Worm (Caenorhabditis elegans) whole organism, midembryonic: ENCODE results near the gene PDB1.1.

Experiments used
- cog-1 ChIP-seq: sonication (generic microtip); optimal IDR thresholded peaks from 2 replicates; lab custom pipeline; 2016; ENCODE audit warnings: missing genetic modification characterization, missing compliant biosample characterization
- flt-1 ChIP-seq: fragments of 200-800 bp; sonication (Bioruptor generic); IDR thresholded peaks from 2 replicates; pipeline ENCODE4 v1.3.6; 2022; ENCODE audit warnings: missing genetic modification characterization, missing compliant biosample characterization
- klf-2 ChIP-seq: fragments of 200-800 bp; sonication (Bioruptor generic); conservative IDR thresholded peaks from 2 replicates; pipeline ENCODE4 v1.3.6; 2022; ENCODE audit warnings: missing genetic modification reagents, missing genetic modification characterization, missing compliant biosample characterization
- med-1 ChIP-seq: sonication (generic microtip); optimal IDR thresholded peaks from 2 replicates; lab custom pipeline; 2017; ENCODE audit warnings: missing genetic modification characterization, mild to moderate bottlenecking, missing compliant biosample characterization, antibody characterized with exemption, missing genetic modification reagents; ENCODE audit not compliant: insufficient read depth
- ref-1 ChIP-seq: fragments of 200-800 bp; sonication (Bioruptor generic); conservative IDR thresholded peaks from 2 replicates; pipeline ENCODE4 v1.3.6; 2022; ENCODE audit warnings: missing genetic modification reagents, missing genetic modification characterization, missing compliant biosample characterization
- tab-1 ChIP-seq: fragments of 200-800 bp; sonication (Bioruptor generic); IDR thresholded peaks from 2 replicates; pipeline ENCODE4 v1.3.6; 2022; ENCODE audit warnings: missing genetic modification characterization, missing compliant biosample characterization
- ztf-23 ChIP-seq: fragments of 200-800 bp; sonication (Bioruptor generic); IDR thresholded peaks from 2 replicates; pipeline ENCODE4 v1.3.6; 2022; ENCODE audit warnings: missing genetic modification reagents, missing genetic modification characterization, missing compliant biosample characterization
- ztf-29 ChIP-seq: fragments of 200-800 bp; sonication (Bioruptor generic); IDR thresholded peaks from 2 replicates; pipeline ENCODE4 v1.3.6; 2022; ENCODE audit warnings: missing genetic modification reagents, missing genetic modification characterization, missing compliant biosample characterization

ce11 chrX:7578308-7578707 is 19.4 kb upstream of the PDB1.1 start:
- TF ChIP-seq tab-1, result no peak
- TF ChIP-seq ref-1 (GFP tag; lab: Robert Waterston, UW), result no peak
- no peak for TF ChIP-seq med-1 (GFP tag; lab: Kevin White, UChicago)
- no peak for TF ChIP-seq ztf-23
- TF ChIP-seq klf-2 (GFP tag; lab: Robert Waterston, UW), result no peak
- no peak for TF ChIP-seq ztf-29 (GFP tag; lab: Robert Waterston, UW)
- TF ChIP-seq flt-1 (GFP tag; lab: Robert Waterston, UW), result no peak
- TF ChIP-seq cog-1 (tag; lab: Kevin White, UChicago), result no peak
